Worm (Caenorhabditis elegans): ENCODE results near the gene cyp-35C1.

DNA sequence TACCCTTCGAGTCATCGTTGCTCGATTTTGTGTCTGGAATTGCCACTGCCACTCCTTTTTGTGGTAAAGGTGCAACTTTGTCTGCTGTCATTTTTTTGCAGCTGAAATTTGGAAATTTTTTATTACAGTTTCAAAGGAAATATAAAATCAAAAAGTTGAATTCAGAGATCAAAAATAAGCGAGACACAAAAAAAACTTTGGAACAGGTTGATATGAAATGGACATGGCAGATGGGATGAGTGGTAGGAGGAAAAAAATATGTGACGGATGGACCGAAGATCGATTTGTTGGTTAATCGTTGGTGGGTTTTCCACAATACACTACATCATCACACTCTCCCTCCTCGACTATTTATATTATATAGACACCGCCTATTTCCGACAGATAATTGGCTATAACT lies 36.3 kb upstream of the cyp-35C1 start, which contains the start of gene R10D12.1:
- TF ChIP-seq ces-1 (GFP tag; optimal IDR thresholded peaks at IDR 0.05) (no peak), lin-32 (GFP tag; optimal IDR thresholded peaks at IDR 0.05) (no peak), nhr-237 (tag; optimal IDR thresholded peaks at IDR 0.05) (no peak), tbx-8 (GFP tag; optimal IDR thresholded peaks at IDR 0.05) (no peak), M03D4.4 (tag; optimal IDR thresholded peaks at IDR 0.05) (no peak)

All from whole organism, mixed stage, embryonic.